Worm (Caenorhabditis elegans): ENCODE results near the gene C15C8.6.

The C15C8.6 gene

DNA sequence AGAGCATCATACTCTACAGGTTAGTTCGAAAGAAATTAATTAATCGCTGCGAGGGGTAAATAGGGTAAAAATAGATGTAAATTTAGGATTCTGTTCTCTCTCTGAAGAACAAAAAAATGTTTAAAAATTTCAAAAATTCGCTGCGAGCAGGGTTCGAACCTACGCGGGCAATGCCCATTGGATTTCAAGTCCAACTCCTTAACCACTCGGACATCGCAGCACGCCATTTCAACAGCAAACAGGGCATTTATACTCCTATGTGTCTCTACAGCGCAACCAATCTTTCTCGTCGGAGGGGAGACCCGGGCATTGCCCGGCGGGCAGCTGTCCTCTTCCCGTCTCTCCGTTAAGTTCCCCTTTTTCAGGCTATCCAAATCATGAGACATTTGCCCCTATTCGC is 28.9 kb upstream of the C15C8.6 start (continued):
- TF ChIP-seq lsy-2 (tag; optimal IDR thresholded peaks at IDR 0.05) (no peak), ceh-32 (tag; optimal IDR thresholded peaks at IDR 0.05; ENCODE audit: poor library complexity) (no peak), snpc-4 (tag; optimal IDR thresholded peaks at IDR 0.05) (no peak), zip-11 (GFP tag; IDR thresholded peaks at IDR 0.05) (peak; percentile 75), lir-3 (tag; optimal IDR thresholded peaks at IDR 0.05) (peak; percentile 66), zfp-2 (tag; optimal IDR thresholded peaks at IDR 0.05) (peak; percentile 28), T20F7.1 (GFP tag; optimal IDR thresholded peaks at IDR 0.05) (no peak), skn-1 (tag; optimal IDR thresholded peaks at IDR 0.05) (no peak), duxl-1 (tag; optimal IDR thresholded peaks at IDR 0.05; ENCODE audit: poor library complexity) (peak; percentile 14), hmg-1.1 (GFP tag; IDR thresholded peaks at IDR 0.05) (peak; percentile 90), gei-8 (GFP tag; optimal IDR thresholded peaks at IDR 0.05) (peak; percentile 43), aha-1 (tag) (peak; percentile 82), nhr-11 (tag; optimal IDR thresholded peaks at IDR 0.05) (no peak), saeg-2 (GFP tag; IDR thresholded peaks at IDR 0.05) (0 out of 2 replicates have a peak, but pooled peaks have one; percentile 21), lin-1 (GFP tag; IDR thresholded peaks at IDR 0.05) (peak; percentile 86), hlh-30 (tag; optimal IDR thresholded peaks at IDR 0.05; ENCODE audit: insufficient read depth) (no peak), egl-43 (GFP tag; IDR thresholded peaks at IDR 0.05) (no peak; the same call in 1 of the 2 replicates), sdz-12 (GFP tag; optimal IDR thresholded peaks at IDR 0.05) (peak; percentile 91), ceh-62 (tag; optimal IDR thresholded peaks at IDR 0.05) (no peak), cey-2 (tag; optimal IDR thresholded peaks at IDR 0.05; ENCODE audit: borderline replicate concordance, insufficient read depth) (no peak), pha-4 (GFP tag; IDR thresholded peaks at IDR 0.05) (peak; percentile 86), pha-4 (tag; optimal IDR thresholded peaks at IDR 0.05) (no peak), ceh-20 (GFP tag; IDR thresholded peaks at IDR 0.05) (0 out of 2 replicates have a peak, but pooled peaks have one; percentile 47), pqm-1 (tag; optimal IDR thresholded peaks at IDR 0.05) (no peak), lin-39 (tag; optimal IDR thresholded peaks at IDR 0.05) (no peak), lim-7 (GFP tag; IDR thresholded peaks at IDR 0.05) (peak; percentile 97), nhr-76 (tag; optimal IDR thresholded peaks at IDR 0.05) (no peak), nhr-28 (tag; optimal IDR thresholded peaks at IDR 0.05) (peak; percentile 21), tra-1 (GFP tag; IDR thresholded peaks at IDR 0.05) (peak; percentile 84), nhr-10 (tag; optimal IDR thresholded peaks at IDR 0.05) (no peak), Y5F2A.4 (GFP tag; optimal IDR thresholded peaks at IDR 0.05) (peak; percentile 15), Y75B8A.6 (GFP tag; IDR thresholded peaks at IDR 0.05) (peak; percentile 55; the same call in 1 of the 2 replicates), dmd-8 (GFP tag; IDR thresholded peaks at IDR 0.05) (peak; percentile 89; the same call in 1 of the 2 replicates), lin-29 (GFP tag; IDR thresholded peaks at IDR 0.05) (peak; percentile 67), R02D3.7 (tag; optimal IDR thresholded peaks at IDR 0.05) (no peak), ZK337.2 (GFP tag; IDR thresholded peaks at IDR 0.05) (no peak), mdl-1 (tag; optimal IDR thresholded peaks at IDR 0.05) (no peak), ctbp-1 (GFP tag; IDR thresholded peaks at IDR 0.05) (peak; percentile 88), Y48G9A.11 (GFP tag; IDR thresholded peaks at IDR 0.05) (peak; percentile 85)

ce11 chrV:12773852-12774251 is 22.5 kb upstream of the C15C8.6 start:
- TF ChIP-seq nhr-25 (tag; optimal IDR thresholded peaks at IDR 0.05; ENCODE audit: borderline replicate concordance, insufficient read depth), result no peak
- no peak for TF ChIP-seq aha-1 (tag)
- TF ChIP-seq php-3 (GFP tag; IDR thresholded peaks at IDR 0.05), result no peak
- TF ChIP-seq D1046.2 (GFP tag; IDR thresholded peaks at IDR 0.05), result no peak
- no peak for TF ChIP-seq daf-12 (tag; optimal IDR thresholded peaks at IDR 0.05)
- no peak for TF ChIP-seq daf-8 (GFP tag; IDR thresholded peaks at IDR 0.05)
- no peak for TF ChIP-seq F37D6.2 (tag; optimal IDR thresholded peaks at IDR 0.05)
- no peak for TF ChIP-seq lin-38 (GFP tag; IDR thresholded peaks at IDR 0.05)
